Worm (Caenorhabditis elegans): ENCODE data around the gene clec-20.

- no peak for TF ChIP-seq snpc-4 (tag; optimal IDR thresholded peaks at IDR 0.05)
- no peak for TF ChIP-seq mls-2 (tag; optimal IDR thresholded peaks at IDR 0.05)
- no peak for TF ChIP-seq tbx-8 (GFP tag; optimal IDR thresholded peaks at IDR 0.05)
- TF ChIP-seq unc-62 (GFP tag; optimal IDR thresholded peaks at IDR 0.05) = no peak
Measured at ce11 chrII:1610630-1611029, 15.6 kb upstream of the clec-20 start, which contains the start of gene fbxa-163.
